Worm (Caenorhabditis elegans) whole organism, midembryonic: Measurements from ENCODE around the gene H12C20.7.
A peak's percentile ranks its signal among the peaks of the same experiment; 100 is the strongest.

ENCODE experiments used
- T22C8.4 ChIP-seq: fragments of 200-800 bp; sonication (Bioruptor generic); IDR thresholded peaks from 2 replicates; pipeline ENCODE4 v1.3.6; 2022; ENCODE audit warnings: missing genetic modification characterization, missing compliant biosample characterization
- cog-1 ChIP-seq: sonication (generic microtip); optimal IDR thresholded peaks from 2 replicates; lab custom pipeline; 2016; ENCODE audit warnings: missing genetic modification characterization, missing compliant biosample characterization
- flt-1 ChIP-seq: fragments of 200-800 bp; sonication (Bioruptor generic); IDR thresholded peaks from 2 replicates; pipeline ENCODE4 v1.3.6; 2022; ENCODE audit warnings: missing genetic modification characterization, missing compliant biosample characterization
- klf-2 ChIP-seq: fragments of 200-800 bp; sonication (Bioruptor generic); conservative IDR thresholded peaks from 2 replicates; pipeline ENCODE4 v1.3.6; 2022; ENCODE audit warnings: missing genetic modification reagents, missing genetic modification characterization, missing compliant biosample characterization
- med-1 ChIP-seq: sonication (generic microtip); optimal IDR thresholded peaks from 2 replicates; lab custom pipeline; 2017; ENCODE audit warnings: missing genetic modification characterization, mild to moderate bottlenecking, missing compliant biosample characterization, antibody characterized with exemption, missing genetic modification reagents; ENCODE audit not compliant: insufficient read depth
- ref-1 ChIP-seq: fragments of 200-800 bp; sonication (Bioruptor generic); conservative IDR thresholded peaks from 2 replicates; pipeline ENCODE4 v1.3.6; 2022; ENCODE audit warnings: missing genetic modification reagents, missing genetic modification characterization, missing compliant biosample characterization
- tab-1 ChIP-seq: fragments of 200-800 bp; sonication (Bioruptor generic); IDR thresholded peaks from 2 replicates; pipeline ENCODE4 v1.3.6; 2022; ENCODE audit warnings: missing genetic modification characterization, missing compliant biosample characterization
- ztf-23 ChIP-seq: fragments of 200-800 bp; sonication (Bioruptor generic); IDR thresholded peaks from 2 replicates; pipeline ENCODE4 v1.3.6; 2022; ENCODE audit warnings: missing genetic modification reagents, missing genetic modification characterization, missing compliant biosample characterization
- ztf-29 ChIP-seq: fragments of 200-800 bp; sonication (Bioruptor generic); IDR thresholded peaks from 2 replicates; pipeline ENCODE4 v1.3.6; 2022; ENCODE audit warnings: missing genetic modification reagents, missing genetic modification characterization, missing compliant biosample characterization

The H12C20.7 gene

DNA sequence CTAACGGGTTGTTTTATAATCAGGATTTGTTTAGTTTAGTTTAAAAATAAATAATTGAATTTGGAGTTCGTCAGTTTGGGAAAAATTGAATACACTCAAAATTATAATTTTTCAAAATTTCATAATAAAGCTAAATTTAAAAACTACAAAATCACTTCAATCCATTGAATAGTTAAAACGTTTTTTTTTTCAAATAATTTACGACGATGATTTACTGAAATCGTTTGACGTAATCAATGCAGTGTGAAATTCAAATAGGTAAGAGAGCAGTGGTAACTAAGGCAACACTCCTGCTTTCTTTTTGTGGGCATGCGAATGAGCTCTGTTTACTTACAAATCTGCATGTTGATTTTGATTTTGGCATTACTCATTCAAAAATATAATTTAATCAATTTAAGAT is 27.6 kb downstream of the H12C20.7 start, which contains the start of gene F38B7.10:
F38B7.10 (plus strand) TSS at position 301 of the 400 bp plus-strand sequence.
- TF ChIP-seq ztf-23 = no peak
- TF ChIP-seq T22C8.4 (GFP tag; lab: Robert Waterston, UW) = no peak
- no peak for TF ChIP-seq med-1
- no peak for TF ChIP-seq cog-1 (tag; lab: Kevin White, UChicago)
- no peak for TF ChIP-seq tab-1 (GFP tag; lab: Robert Waterston, UW)
- no peak for TF ChIP-seq klf-2 (GFP tag; lab: Robert Waterston, UW)
- TF ChIP-seq ref-1 (GFP tag; lab: Robert Waterston, UW) = no peak
- no peak for TF ChIP-seq ztf-29
- TF ChIP-seq flt-1 (GFP tag; lab: Robert Waterston, UW) = no peak

DNA sequence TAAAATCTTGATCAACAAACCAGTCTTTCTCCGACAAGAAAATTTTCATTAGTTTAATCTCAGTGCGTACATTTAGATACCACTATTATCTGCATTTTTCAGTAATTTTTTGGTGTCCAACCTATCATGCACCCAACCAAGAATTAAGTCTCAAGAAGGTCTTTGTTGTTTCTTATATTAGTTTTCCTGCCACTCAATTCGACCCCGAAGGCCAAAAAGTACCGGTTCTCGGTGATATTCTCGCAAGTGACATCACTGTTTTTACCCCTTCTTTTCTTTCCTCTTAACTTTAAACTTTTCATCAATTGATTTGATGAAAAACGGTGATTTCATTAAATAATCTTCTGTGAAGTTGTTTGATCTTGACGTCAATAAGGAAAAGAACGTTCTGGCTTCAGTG is 29.2 kb downstream of the H12C20.7 start, which contains the start of gene F38B7.2:
F38B7.2 (plus strand) TSS at position 400 of the 400 bp plus-strand sequence.
- TF ChIP-seq ztf-29 (no peak), T22C8.4 (GFP tag; lab: Robert Waterston, UW) (no peak), cog-1 (tag; lab: Kevin White, UChicago) (no peak)

ce11 chrV:11541284-11541683 is 31.5 kb downstream of the H12C20.7 start:
- TF ChIP-seq flt-1 (GFP tag; lab: Robert Waterston, UW) (peak; percentile 33; the same call in 1 of the 2 replicates), ztf-23 (0 out of 2 replicates have a peak, but pooled peaks have one; percentile 29), klf-2 (GFP tag; lab: Robert Waterston, UW) (no peak)

ce11 chrV:11539502-11539901 is 33.3 kb downstream of the H12C20.7 start:
- TF ChIP-seq med-1 (no peak), klf-2 (GFP tag; lab: Robert Waterston, UW) (no peak), tab-1 (GFP tag; lab: Robert Waterston, UW) (no peak), flt-1 (GFP tag; lab: Robert Waterston, UW) (no peak), T22C8.4 (GFP tag; lab: Robert Waterston, UW) (no peak), ztf-29 (no peak), ref-1 (GFP tag; lab: Robert Waterston, UW) (no peak), ztf-23 (no peak), cog-1 (tag; lab: Kevin White, UChicago) (no peak)

DNA sequence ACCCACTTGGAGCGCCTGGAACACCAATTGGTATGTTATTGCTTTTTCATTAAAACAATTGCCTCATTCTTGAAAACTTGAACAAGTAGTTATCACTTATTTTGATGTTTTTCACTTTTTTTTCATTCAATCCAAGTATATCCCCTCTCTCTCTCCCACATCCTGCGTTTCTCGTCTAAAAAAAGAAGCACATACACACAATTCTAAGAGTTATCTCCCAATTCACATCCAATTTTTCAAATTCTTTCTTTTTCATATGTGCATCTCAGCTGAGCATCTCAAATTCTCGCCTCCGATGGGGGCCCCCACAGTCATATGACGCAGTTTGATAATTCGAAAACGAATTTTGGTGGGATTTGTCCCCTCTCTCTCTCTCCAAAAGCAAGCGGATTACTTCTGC is 36.1 kb downstream of the H12C20.7 start:
- no peak for TF ChIP-seq ref-1 (GFP tag; lab: Robert Waterston, UW)
- no peak for TF ChIP-seq cog-1 (tag; lab: Kevin White, UChicago)
- no peak for TF ChIP-seq med-1
- TF ChIP-seq ztf-29 = no peak
- no peak for TF ChIP-seq klf-2 (GFP tag; lab: Robert Waterston, UW)
- TF ChIP-seq tab-1 (GFP tag; lab: Robert Waterston, UW) = no peak
- no peak for TF ChIP-seq ztf-23
- TF ChIP-seq T22C8.4 (GFP tag; lab: Robert Waterston, UW) = no peak
- no peak for TF ChIP-seq flt-1 (GFP tag; lab: Robert Waterston, UW)

ce11 chrV:11535504-11536062 is 37.2 kb downstream of the H12C20.7 start:
- TF ChIP-seq klf-2 (GFP tag; lab: Robert Waterston, UW) (no peak), med-1 (no peak), tab-1 (GFP tag; lab: Robert Waterston, UW) (no peak), cog-1 (tag; lab: Kevin White, UChicago) (no peak), T22C8.4 (GFP tag; lab: Robert Waterston, UW) (no peak), ztf-29 (no peak), ztf-23 (no peak), ref-1 (GFP tag; lab: Robert Waterston, UW) (no peak), flt-1 (GFP tag; lab: Robert Waterston, UW) (no peak)

- TF ChIP-seq flt-1 (GFP tag; lab: Robert Waterston, UW) (no peak), ref-1 (GFP tag; lab: Robert Waterston, UW) (no peak), klf-2 (GFP tag; lab: Robert Waterston, UW) (no peak), tab-1 (GFP tag; lab: Robert Waterston, UW) (no peak), ztf-29 (no peak), cog-1 (tag; lab: Kevin White, UChicago) (no peak), med-1 (no peak)
Observed at ce11 chrV:11534495-11535189, 38.1 kb downstream of the H12C20.7 start.

DNA sequence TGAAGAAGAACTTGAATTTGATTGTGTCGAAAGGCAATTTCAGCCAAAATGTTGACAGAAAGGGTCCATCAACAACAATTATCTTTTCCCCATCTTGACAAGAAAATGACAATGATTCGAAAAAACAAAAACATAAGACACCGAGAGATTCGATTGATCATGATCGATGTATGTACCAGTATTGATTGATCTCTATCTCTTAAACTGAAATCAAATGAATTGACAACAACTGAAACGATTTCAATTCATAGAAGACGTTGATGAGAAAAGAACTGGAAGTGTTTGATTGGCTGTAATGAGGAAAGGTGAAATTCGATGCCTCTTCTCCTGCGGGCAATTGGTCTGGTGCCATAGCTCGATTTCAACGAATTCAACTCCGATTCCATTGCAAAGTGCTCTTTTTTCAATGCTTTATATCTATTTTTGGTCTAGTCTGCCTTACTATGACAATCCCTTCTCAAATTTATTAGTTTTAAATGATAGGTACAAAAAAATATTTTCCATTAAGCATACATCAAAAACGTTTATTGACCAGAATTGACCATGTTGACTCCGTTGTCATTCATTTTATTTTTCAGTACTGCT is 39.3 kb downstream of the H12C20.7 start:
- TF ChIP-seq T22C8.4 (GFP tag; lab: Robert Waterston, UW) (no peak), tab-1 (GFP tag; lab: Robert Waterston, UW) (no peak), med-1 (no peak), ztf-23 (no peak), flt-1 (GFP tag; lab: Robert Waterston, UW) (no peak), klf-2 (GFP tag; lab: Robert Waterston, UW) (no peak), ref-1 (GFP tag; lab: Robert Waterston, UW) (no peak), cog-1 (tag; lab: Kevin White, UChicago) (no peak), ztf-29 (no peak)

DNA sequence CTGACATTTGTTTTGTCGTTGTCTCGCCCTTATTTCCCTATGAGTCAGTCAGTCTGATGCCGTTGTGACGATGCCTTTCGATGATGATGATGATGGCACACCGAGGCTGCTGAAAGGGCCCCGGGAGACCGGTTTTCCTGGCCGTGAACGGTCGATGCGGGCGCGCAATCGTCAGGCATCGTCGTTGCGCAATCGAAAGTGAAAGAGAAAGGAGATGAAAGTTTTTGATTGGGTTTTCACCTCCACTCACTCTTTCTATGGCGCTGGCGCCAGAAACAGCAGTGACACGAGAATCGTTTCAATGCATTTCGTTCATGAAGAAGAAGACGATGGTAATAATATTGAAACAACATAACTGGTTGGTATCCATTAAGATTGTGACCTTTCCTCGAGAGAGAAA is 39.8 kb downstream of the H12C20.7 start:
- TF ChIP-seq ztf-23 = 0 out of 2 replicates have a peak, but pooled peaks have one; percentile 46
- no peak for TF ChIP-seq tab-1 (GFP tag; lab: Robert Waterston, UW)
- TF ChIP-seq T22C8.4 (GFP tag; lab: Robert Waterston, UW) = peak; percentile 11; the same call in 1 of the 2 replicates
- TF ChIP-seq med-1 = no peak

- TF ChIP-seq tab-1 (GFP tag; lab: Robert Waterston, UW) (no peak), ref-1 (GFP tag; lab: Robert Waterston, UW) (no peak), klf-2 (GFP tag; lab: Robert Waterston, UW) (no peak), flt-1 (GFP tag; lab: Robert Waterston, UW) (no peak), ztf-29 (no peak)
Observed at ce11 chrV:11532535-11532853, 40.3 kb downstream of the H12C20.7 start.
